Fruit fly (Drosophila melanogaster) whole organism: ENCODE measurements around the gene CG4025.
A peak's percentile ranks its signal among the peaks of the same experiment; 100 is the strongest.

ENCODE experiments used
- CG8478 ChIP-seq: fragments of >200 bp; optimal IDR thresholded peaks from 2 replicates; lab custom pipeline; 2018; ENCODE audit warnings: inconsistent platforms
- Dll ChIP-seq: fragments of >200 bp; optimal IDR thresholded peaks from 2 replicates; lab custom pipeline; 2017
- EcR ChIP-seq, 2 experiments: fragments of >200 bp; optimal IDR thresholded peaks; 2 replicates each; lab custom pipeline; 2017; ENCODE audit warnings: missing biosample characterization in 2 of 2, missing genetic modification characterization in 2 of 2, missing genetic modification reagents in 2 of 2
- pan ChIP-seq: fragments of >200 bp; optimal IDR thresholded peaks from 2 replicates; lab custom pipeline; 2017
- psq ChIP-seq: fragments of >200 bp; optimal IDR thresholded peaks from 2 replicates; lab custom pipeline; 2017
- usp ChIP-seq: fragments of >200 bp; optimal IDR thresholded peaks from 2 replicates; lab custom pipeline; 2017; ENCODE audit warnings: missing biosample characterization, missing genetic modification characterization, mixed read lengths

CG4025 gene

DNA sequence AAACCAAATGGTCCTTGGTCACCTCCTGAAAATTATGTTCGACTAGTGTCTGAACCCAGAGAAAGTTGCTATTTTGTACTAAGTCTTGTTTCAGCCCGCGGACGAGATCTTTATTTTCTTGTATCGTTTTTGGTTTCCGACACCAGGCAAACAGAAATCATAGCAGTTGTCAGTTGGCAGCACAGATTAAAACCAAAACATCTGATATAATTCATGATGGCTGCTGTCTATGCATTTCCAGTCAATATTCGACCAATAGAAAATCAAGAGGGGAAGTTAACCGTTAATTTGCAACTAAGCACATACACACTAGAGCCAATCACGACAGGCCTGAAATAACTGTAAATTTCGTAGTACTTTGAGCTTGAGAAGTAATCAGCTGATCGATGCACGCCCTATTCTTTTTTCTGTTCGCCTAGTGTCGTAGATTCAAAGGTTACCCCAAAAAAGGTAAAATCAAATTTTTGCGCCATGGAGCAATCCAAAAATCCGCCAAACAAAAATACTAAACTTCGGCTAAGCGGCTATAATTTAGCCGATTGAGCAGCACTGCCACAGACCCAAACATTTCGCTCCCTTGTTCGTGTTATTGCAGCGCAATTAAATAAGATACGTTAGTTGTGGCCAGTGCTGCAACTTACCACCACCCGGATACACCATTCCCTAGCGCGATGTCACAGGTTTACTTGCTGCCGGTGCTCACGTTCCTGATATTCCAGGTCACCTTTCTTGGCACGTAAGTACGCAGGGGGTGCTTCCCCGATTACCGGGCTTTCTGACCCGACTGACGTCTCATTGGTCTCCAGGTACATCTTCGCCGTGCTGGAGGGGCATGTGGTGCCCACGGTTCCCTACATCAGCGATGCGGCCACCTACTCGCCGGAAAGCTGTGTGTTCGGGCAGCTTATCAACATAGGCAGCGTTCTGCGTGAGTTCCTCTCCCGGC is at the start of gene CG4025:
TSS of gene CG4025 (plus strand) at position 555 of the 946 bp plus-strand sequence.
- TF ChIP-seq usp (GFP tag; lab: Kevin White, UChicago), result no peak
- no peak for TF ChIP-seq CG8478
- no peak for TF ChIP-seq EcR (GFP tag; optimal IDR thresholded peaks at IDR 0.05; lab: Kevin White, UChicago)
- no peak for TF ChIP-seq pan (lab: Kevin White, UChicago)
- no peak for TF ChIP-seq Dll (lab: Kevin White, UChicago)
- TF ChIP-seq psq (lab: Kevin White, UChicago), result no peak

DNA sequence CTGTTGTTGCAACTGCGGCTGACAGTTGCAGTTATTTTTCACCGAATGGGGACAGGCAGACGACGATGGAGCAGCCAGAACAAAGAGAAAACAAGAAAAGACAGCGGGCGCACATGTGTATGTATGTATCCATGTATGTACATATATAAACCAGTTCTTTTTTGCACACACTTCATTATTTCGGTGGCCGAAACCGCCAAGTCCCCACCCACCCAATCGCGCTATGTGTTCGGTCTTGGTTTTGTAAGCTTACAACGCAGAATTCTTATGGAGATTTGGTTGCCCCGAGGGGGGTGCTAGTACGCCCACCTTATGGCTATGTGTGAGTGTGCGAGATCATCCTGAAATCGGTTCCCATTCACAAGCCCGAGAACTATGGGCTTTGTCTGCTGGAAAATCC is 45.5 kb upstream of the CG4025 start:
- TF ChIP-seq psq (lab: Kevin White, UChicago) (no peak), CG8478 (no peak), Dll (lab: Kevin White, UChicago) (no peak), usp (GFP tag; lab: Kevin White, UChicago) (no peak), EcR (GFP tag; optimal IDR thresholded peaks at IDR 0.05; lab: Kevin White, UChicago) (no peak), pan (lab: Kevin White, UChicago) (no peak)

- TF ChIP-seq pan (lab: Kevin White, UChicago) (no peak), usp (GFP tag; lab: Kevin White, UChicago) (no peak), psq (lab: Kevin White, UChicago) (no peak), CG8478 (no peak), Dll (lab: Kevin White, UChicago) (no peak), EcR (GFP tag; optimal IDR thresholded peaks at IDR 0.05; lab: Kevin White, UChicago) (no peak)
Observed at dm6 chrX:2032160-2032801, 44.5 kb upstream of the CG4025 start.

dm6 chrX:2032821-2033436 is 43.8 kb upstream of the CG4025 start:
- TF ChIP-seq CG8478, result no peak
- no peak for TF ChIP-seq usp (GFP tag; lab: Kevin White, UChicago)
- no peak for TF ChIP-seq pan (lab: Kevin White, UChicago)
- no peak for TF ChIP-seq psq (lab: Kevin White, UChicago)

DNA sequence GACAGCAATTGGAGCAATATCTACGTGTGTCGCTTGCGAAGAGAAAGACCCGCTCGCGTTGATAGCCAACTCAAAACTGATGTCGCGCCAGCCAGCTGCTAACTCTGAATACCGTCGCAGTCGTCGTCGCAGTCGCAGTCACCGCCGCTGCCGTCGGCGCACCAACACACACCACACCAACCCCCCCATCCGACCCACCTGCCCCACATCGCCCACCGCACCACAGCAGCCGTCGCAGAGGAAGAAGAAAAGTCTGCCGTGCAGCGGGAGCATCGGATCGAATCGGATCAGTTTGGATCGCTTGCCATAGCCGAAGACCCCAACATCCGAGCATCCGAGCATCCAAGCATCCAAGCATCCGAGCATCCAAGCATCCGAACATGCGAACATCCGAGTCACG is 40.4 kb upstream of the CG4025 start:
- TF ChIP-seq EcR (GFP tag; optimal IDR thresholded peaks at IDR 0.05; lab: Kevin White, UChicago) (no peak), pan (lab: Kevin White, UChicago) (no peak), CG8478 (no peak), usp (GFP tag; lab: Kevin White, UChicago) (no peak), Dll (lab: Kevin White, UChicago) (no peak)

dm6 chrX:2036800-2037488 is 39.8 kb upstream of the CG4025 start:
- TF ChIP-seq EcR (GFP tag; optimal IDR thresholded peaks at IDR 0.05; lab: Kevin White, UChicago) (no peak), pan (lab: Kevin White, UChicago) (peak; percentile 92), psq (lab: Kevin White, UChicago) (no peak)

- TF ChIP-seq usp (GFP tag; lab: Kevin White, UChicago) (no peak), CG8478 (no peak), pan (lab: Kevin White, UChicago) (no peak), EcR (GFP tag; optimal IDR thresholded peaks at IDR 0.05; lab: Kevin White, UChicago) (no peak), Dll (lab: Kevin White, UChicago) (no peak)
Observed at dm6 chrX:2037605-2038004, 39.2 kb upstream of the CG4025 start.

dm6 chrX:2041312-2041918 is 35.4 kb upstream of the CG4025 start, which contains the start of gene CG4313:
Gene CG4313, plus strand, starts transcription at chrX:2041868.
- TF ChIP-seq CG8478 (no peak), EcR (GFP tag; optimal IDR thresholded peaks at IDR 0.05; lab: Kevin White, UChicago) (no peak), pan (lab: Kevin White, UChicago) (no peak), usp (GFP tag; lab: Kevin White, UChicago) (no peak), psq (lab: Kevin White, UChicago) (no peak), Dll (lab: Kevin White, UChicago) (no peak)

- TF ChIP-seq usp (GFP tag; lab: Kevin White, UChicago) (no peak), Dll (lab: Kevin White, UChicago) (peak; percentile 39)
Observed at dm6 chrX:2041981-2042847, 34.6 kb upstream of the CG4025 start, which contains the start of the genes Actn and usp. Gene Actn, minus strand, starts transcription at chrX:2042311. Gene usp, minus strand, starts transcription at chrX:2042311.
